Fruit fly (Drosophila melanogaster): ENCODE results near the gene Gapvd1.

Gene Gapvd1

DNA sequence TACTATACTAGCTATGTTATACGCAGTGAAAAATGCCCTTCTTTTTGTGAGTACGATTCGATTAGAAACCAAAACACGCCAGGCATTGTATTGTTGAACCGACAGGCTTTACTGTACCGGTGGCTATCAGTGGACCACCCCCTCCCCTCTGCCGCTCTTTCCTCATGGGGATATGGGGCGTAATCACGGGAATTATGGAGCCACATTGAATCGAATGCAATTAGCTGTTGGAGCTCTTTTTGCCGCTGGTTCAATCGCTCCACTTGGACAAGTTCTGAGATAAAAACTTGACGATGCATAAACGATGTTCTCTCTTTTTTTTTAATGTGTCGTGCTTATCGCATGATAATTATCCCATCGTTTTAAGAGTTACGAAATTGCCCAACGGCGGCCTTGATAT lies 17.0 kb downstream of the Gapvd1 start (continued):
- 0 out of 4 replicates have a peak, but pooled peaks have one; percentile 9 for TF ChIP-seq chinmo (GFP tag; IDR thresholded peaks at IDR 0.05; ENCODE audit: partially characterized antibody)
- no peak for TF ChIP-seq CG11398 (GFP tag; optimal IDR thresholded peaks at IDR 0.05)
- TF ChIP-seq BtbVII (GFP tag; optimal IDR thresholded peaks at IDR 0.05): no peak
- TF ChIP-seq gem (tag; optimal IDR thresholded peaks at IDR 0.05): no peak
- TF ChIP-seq en (GFP tag; optimal IDR thresholded peaks at IDR 0.05): no peak
- TF ChIP-seq Pdp1 (GFP tag; optimal IDR thresholded peaks at IDR 0.05): peak in 1 of 2 experiments; percentile 14
- TF ChIP-seq Xbp1 (GFP tag; optimal IDR thresholded peaks at IDR 0.05): no peak
- no peak for TF ChIP-seq dimm (GFP tag; IDR thresholded peaks at IDR 0.05)
- no peak for TF ChIP-seq Meics (GFP tag; optimal IDR thresholded peaks at IDR 0.05)
- no peak for TF ChIP-seq lmd (GFP tag; IDR thresholded peaks at IDR 0.05)
- no peak for TF ChIP-seq CG12219 (GFP tag; optimal IDR thresholded peaks at IDR 0.05)
- TF ChIP-seq prd (optimal IDR thresholded peaks at IDR 0.05): no peak
- TF ChIP-seq prd (GFP tag; IDR thresholded peaks at IDR 0.05): no peak
- no peak for TF ChIP-seq aop (GFP tag; IDR thresholded peaks at IDR 0.05)
- TF ChIP-seq grau (tag; optimal IDR thresholded peaks at IDR 0.05): peak; percentile 72
- TF ChIP-seq CG18011 (GFP tag; optimal IDR thresholded peaks at IDR 0.05): no peak
- TF ChIP-seq grn (GFP tag; optimal IDR thresholded peaks at IDR 0.05): no peak
- TF ChIP-seq CoRest (tag; optimal IDR thresholded peaks at IDR 0.05): no peak
- no peak for TF ChIP-seq chm (GFP tag; IDR thresholded peaks at IDR 0.05)
- TF ChIP-seq ase (GFP tag; IDR thresholded peaks at IDR 0.05): no peak
- TF ChIP-seq ftz-f1 (GFP tag; optimal IDR thresholded peaks at IDR 0.05): no peak
- no peak for TF ChIP-seq Dip3 (GFP tag; optimal IDR thresholded peaks at IDR 0.05)
- TF ChIP-seq tll (GFP tag; optimal IDR thresholded peaks at IDR 0.05): no peak
- no peak for TF ChIP-seq TFAM (GFP tag; optimal IDR thresholded peaks at IDR 0.05)
- peak; percentile 20 for TF ChIP-seq CG12769 (tag; optimal IDR thresholded peaks at IDR 0.05)
- TF ChIP-seq CG6175 (GFP tag; IDR thresholded peaks at IDR 0.05): no peak
- no peak for TF ChIP-seq Scr (GFP tag; IDR thresholded peaks at IDR 0.05; ENCODE audit: partially characterized antibody)
- TF ChIP-seq Usf (GFP tag; optimal IDR thresholded peaks at IDR 0.05): no peak

DNA sequence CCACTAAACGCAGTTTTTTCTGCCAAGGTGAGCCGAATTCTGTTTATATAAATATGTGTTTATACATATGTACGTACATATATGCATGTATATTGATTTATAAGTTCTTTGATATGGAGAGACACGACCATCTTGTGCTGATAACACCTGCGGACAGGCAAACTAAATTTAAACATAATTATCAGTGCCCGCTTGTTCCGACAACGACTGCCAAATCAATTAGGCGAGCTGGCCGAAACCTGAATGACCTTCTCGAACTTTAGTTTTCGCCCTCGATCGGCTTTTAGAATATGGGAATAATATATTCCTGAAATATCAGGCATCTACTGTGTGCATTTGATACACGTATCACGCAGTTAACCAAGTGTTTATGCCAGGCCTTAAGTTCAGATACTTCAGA lies 17.6 kb downstream of the Gapvd1 start:
- TF ChIP-seq sug (tag; optimal IDR thresholded peaks at IDR 0.05) (peak; percentile 42), exex (tag; optimal IDR thresholded peaks at IDR 0.05) (peak; percentile 74), mirr (GFP tag; optimal IDR thresholded peaks at IDR 0.05) (peak; percentile 10), CG7372 (GFP tag; IDR thresholded peaks at IDR 0.05) (no peak), Med (GFP tag) (peak; percentile 20), pfk (GFP tag; optimal IDR thresholded peaks at IDR 0.05) (no peak), CG14014 (GFP tag; IDR thresholded peaks at IDR 0.05) (no peak), Aef1 (GFP tag; IDR thresholded peaks at IDR 0.05) (no peak), gem (tag; optimal IDR thresholded peaks at IDR 0.05) (peak; percentile 25)

DNA sequence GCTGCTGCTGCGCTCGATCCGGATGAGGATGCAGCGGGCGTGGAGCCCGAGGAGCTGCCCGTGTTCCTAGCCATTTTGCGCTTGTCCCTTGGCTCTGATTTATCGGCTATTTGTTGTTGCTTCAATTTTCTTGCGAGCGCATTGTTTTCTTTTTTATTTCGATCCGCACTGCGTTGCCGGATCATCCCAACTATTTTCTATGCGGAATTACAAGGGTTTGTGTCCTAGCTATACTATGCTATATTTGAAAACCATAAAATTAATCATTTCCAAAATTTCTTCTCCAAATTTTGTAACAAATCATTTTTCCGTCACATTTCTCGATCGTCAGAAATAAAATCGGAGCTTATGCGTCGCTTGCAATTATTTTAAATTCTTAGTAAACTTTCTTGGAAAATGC lies 22.6 kb downstream of the Gapvd1 start, which contains the start of the genes GCS1 and CG11756:
GCS1 (minus strand) TSS at position 193 of the 400 bp plus-strand sequence.
CG11756 (plus strand) TSS at position 312 of the 400 bp plus-strand sequence.
- TF ChIP-seq CG8765 (GFP tag; IDR thresholded peaks at IDR 0.05) (no peak), CG33557 (GFP tag; optimal IDR thresholded peaks at IDR 0.05) (no peak), CG13424 (tag; optimal IDR thresholded peaks at IDR 0.05) (no peak), CG1647 (GFP tag; optimal IDR thresholded peaks at IDR 0.05) (no peak), eyg (GFP tag; optimal IDR thresholded peaks at IDR 0.05) (no peak), Hey (tag; optimal IDR thresholded peaks at IDR 0.05) (no peak), sisA (GFP tag; IDR thresholded peaks at IDR 0.05) (no peak), Hmx (GFP tag; optimal IDR thresholded peaks at IDR 0.05) (no peak), CG6689 (GFP tag; IDR thresholded peaks at IDR 0.05) (peak; percentile 65), CG10147 (GFP tag; optimal IDR thresholded peaks at IDR 0.05) (no peak), Myb (GFP tag; optimal IDR thresholded peaks at IDR 0.05) (peak; percentile 21), CG11560 (tag; IDR thresholded peaks at IDR 0.05) (no peak), CG17829 (tag; optimal IDR thresholded peaks at IDR 0.05) (peak; percentile 2), YL-1 (GFP tag; optimal IDR thresholded peaks at IDR 0.05) (peak; percentile 19), Atf6 (GFP tag; IDR thresholded peaks at IDR 0.05) (no peak), CG18476 (GFP tag; optimal IDR thresholded peaks at IDR 0.05) (no peak)

Data from whole organism, embryonic.